Fruit fly (Drosophila melanogaster) whole organism, embryonic: ENCODE results near the gene CG3448.

ENCODE experiments used
- Asciz ChIP-seq: fragments of 200-800 bp; sonication (Bioruptor generic); optimal IDR thresholded peaks from 2 replicates; lab custom pipeline; 2017; ENCODE audit warnings: missing biosample characterization, mild to moderate bottlenecking, missing genetic modification characterization, missing genetic modification reagents
- CG1024 ChIP-seq: fragments of 200-800 bp; sonication (Bioruptor generic); IDR thresholded peaks from 2 replicates; pipeline ENCODE4 v1.3.6; 2022; ENCODE audit warnings: missing biosample characterization, missing genetic modification characterization
- CG11085 ChIP-seq: fragments of 200-800 bp; sonication (Bioruptor generic); IDR thresholded peaks from 2 replicates; pipeline ENCODE4 v1.3.6; 2022; ENCODE audit warnings: missing biosample characterization, missing genetic modification characterization
- CG11695 ChIP-seq: fragments of 200-800 bp; sonication (Bioruptor generic); IDR thresholded peaks from 3 replicates; pipeline ENCODE4 v1.3.6; 2022; ENCODE audit warnings: missing biosample characterization, missing genetic modification characterization
- CG11723 ChIP-seq: fragments of 200-800 bp; sonication (Bioruptor generic); optimal IDR thresholded peaks from 2 replicates; lab custom pipeline; 2017; ENCODE audit warnings: missing biosample characterization, mild to moderate bottlenecking, missing genetic modification characterization
- CG12236 ChIP-seq: fragments of 200-800 bp; sonication (Bioruptor generic); optimal IDR thresholded peaks from 2 replicates; lab custom pipeline; 2016; ENCODE audit warnings: missing biosample characterization, missing genetic modification characterization
- CG14441 ChIP-seq: fragments of 200-800 bp; sonication (Bioruptor generic); IDR thresholded peaks from 2 replicates; pipeline ENCODE4 v1.3.6; 2022; ENCODE audit warnings: missing biosample characterization, missing genetic modification characterization
- CG17359 ChIP-seq: fragments of 200-800 bp; sonication (Bioruptor generic); optimal IDR thresholded peaks from 3 replicates; lab custom pipeline; 2018; ENCODE audit warnings: missing biosample characterization, mild to moderate bottlenecking, missing genetic modification characterization, moderate library complexity
- CG17612 ChIP-seq: fragments of 200-800 bp; sonication (Bioruptor generic); IDR thresholded peaks from 2 replicates; pipeline ENCODE4 v1.3.6; 2022; ENCODE audit warnings: missing biosample characterization, missing genetic modification characterization
- CG2889 ChIP-seq: fragments of 200-800 bp; sonication (Bioruptor generic); IDR thresholded peaks from 3 replicates; pipeline ENCODE4 v1.3.6; 2022; ENCODE audit warnings: missing biosample characterization, missing genetic modification characterization
- CG30431 ChIP-seq: fragments of 200-800 bp; sonication (Bioruptor generic); optimal IDR thresholded peaks from 2 replicates; lab custom pipeline; 2017; ENCODE audit warnings: missing biosample characterization, missing genetic modification characterization
- CG31441 ChIP-seq: fragments of 200-800 bp; sonication (Bioruptor generic); IDR thresholded peaks from 2 replicates; pipeline ENCODE4 v1.3.6; 2022; ENCODE audit warnings: missing biosample characterization, missing genetic modification characterization
- CG4328 ChIP-seq: fragments of 200-800 bp; sonication (Bioruptor generic); optimal IDR thresholded peaks from 3 replicates; lab custom pipeline; 2017; ENCODE audit warnings: missing biosample characterization, missing genetic modification reagents, missing genetic modification characterization
- CG43689 ChIP-seq: fragments of 200-800 bp; sonication (Bioruptor generic); IDR thresholded peaks from 2 replicates; pipeline ENCODE4 v1.3.6; 2022; ENCODE audit warnings: missing biosample characterization, missing genetic modification characterization
- CG6813 ChIP-seq: fragments of 200-800 bp; sonication (Bioruptor generic); optimal IDR thresholded peaks from 2 replicates; lab custom pipeline; 2017; ENCODE audit warnings: missing biosample characterization, missing genetic modification characterization, mild to moderate bottlenecking, moderate library complexity, missing genetic modification reagents
- CG8281 ChIP-seq: fragments of 200-800 bp; sonication (Bioruptor generic); optimal IDR thresholded peaks from 2 replicates; lab custom pipeline; 2018; ENCODE audit warnings: missing biosample characterization, mild to moderate bottlenecking, missing genetic modification characterization, moderate library complexity
- CG8290 ChIP-seq, 3 experiments: fragments of 200-800 bp; sonication (Bioruptor generic); optimal IDR thresholded peaks; 2 replicates each; lab custom pipeline; 2016 to 2019; ENCODE audit warnings: missing biosample characterization in 3 of 3, missing genetic modification characterization in 3 of 3, mild to moderate bottlenecking in 2 of 3, moderate library complexity in 1 of 3
- CG8944 ChIP-seq: fragments of 200-800 bp; sonication (Bioruptor generic); optimal IDR thresholded peaks from 3 replicates; lab custom pipeline; 2016; ENCODE audit warnings: missing biosample characterization, missing genetic modification characterization
- Camta ChIP-seq: fragments of 200-800 bp; sonication (Bioruptor generic); optimal IDR thresholded peaks from 2 replicates; lab custom pipeline; 2016; ENCODE audit warnings: missing biosample characterization, missing genetic modification characterization
- Fer1 ChIP-seq: fragments of 200-800 bp; sonication (Bioruptor generic); optimal IDR thresholded peaks from 2 replicates; lab custom pipeline; 2017; ENCODE audit warnings: missing biosample characterization, mild to moderate bottlenecking, missing genetic modification characterization
- Fer3 ChIP-seq: fragments of 200-800 bp; sonication (Bioruptor generic); optimal IDR thresholded peaks from 2 replicates; lab custom pipeline; 2018; ENCODE audit warnings: missing biosample characterization, mild to moderate bottlenecking, missing genetic modification characterization, moderate library complexity
- Med ChIP-seq: fragments of 200-800 bp; sonication (Bioruptor generic); peaks from one replicate; lab custom pipeline; 2016; ENCODE audit warnings: missing biosample characterization, missing genetic modification characterization, mild to moderate bottlenecking, inconsistent platforms, moderate library complexity
- NFAT ChIP-seq: fragments of 200-800 bp; sonication (Bioruptor generic); IDR thresholded peaks from 2 replicates; pipeline ENCODE4 v1.3.6; 2022; ENCODE audit warnings: missing biosample characterization, missing genetic modification characterization
- Nf-YB ChIP-seq: fragments of 200-800 bp; sonication (Bioruptor generic); optimal IDR thresholded peaks from 3 replicates; lab custom pipeline; 2019; ENCODE audit warnings: missing biosample characterization, mild to moderate bottlenecking, missing genetic modification characterization, moderate library complexity
- Pdp1 ChIP-seq, 2 experiments: fragments of 200-800 bp; sonication (Bioruptor generic); optimal IDR thresholded peaks; 3 replicates each; lab custom pipeline; 2016; ENCODE audit warnings: missing biosample characterization in 2 of 2, missing genetic modification characterization in 2 of 2, mild to moderate bottlenecking in 1 of 2, moderate library complexity in 1 of 2
- Scr ChIP-seq: fragments of 200-800 bp; sonication (Bioruptor generic); IDR thresholded peaks from 2 replicates; pipeline ENCODE4 v1.3.6; 2022; ENCODE audit warnings: missing biosample characterization, missing genetic modification characterization; ENCODE audit not compliant: partially characterized antibody
- Sin3A ChIP-seq: fragments of >200 bp; optimal IDR thresholded peaks from 2 replicates; lab custom pipeline; 2018
- Sox100B ChIP-seq: fragments of 200-800 bp; sonication (Bioruptor generic); optimal IDR thresholded peaks from 3 replicates; lab custom pipeline; 2018; ENCODE audit warnings: missing biosample characterization, mild to moderate bottlenecking, missing genetic modification characterization
- Sry-δ ChIP-seq: fragments of 200-800 bp; sonication (Bioruptor generic); optimal IDR thresholded peaks from 2 replicates; lab custom pipeline; 2016; ENCODE audit warnings: missing biosample characterization, missing genetic modification characterization
- Trl ChIP-seq, 3 experiments: fragments of >200 bp in 2 of 3; fragments of 200-800 bp in 1 of 3; sonication (Bioruptor generic) in 1 of 3; optimal IDR thresholded peaks; 2 replicates in 1 of 3; 3 replicates in 2 of 3; lab custom pipeline; 2016 to 2017; ENCODE audit warnings: missing biosample characterization in 1 of 3, missing genetic modification characterization in 1 of 3
- Xrp1 ChIP-seq: fragments of 200-800 bp; sonication (Bioruptor generic); IDR thresholded peaks from 2 replicates; pipeline ENCODE4 v1.3.6; 2022; ENCODE audit warnings: missing biosample characterization, missing genetic modification characterization
- amos ChIP-seq: fragments of 200-800 bp; sonication (Bioruptor generic); IDR thresholded peaks from 2 replicates; pipeline ENCODE4 v1.3.6; 2022; ENCODE audit warnings: missing biosample characterization, missing genetic modification characterization; ENCODE audit not compliant: partially characterized antibody
- bcd ChIP-seq: fragments of 200-800 bp; sonication (Bioruptor generic); optimal IDR thresholded peaks from 2 replicates; lab custom pipeline; 2017; ENCODE audit warnings: missing biosample characterization, mild to moderate bottlenecking, missing genetic modification characterization
- chn ChIP-seq: fragments of 200-800 bp; sonication (Bioruptor generic); optimal IDR thresholded peaks from 2 replicates; lab custom pipeline; 2016; ENCODE audit warnings: missing biosample characterization, missing genetic modification characterization
- corto ChIP-seq: fragments of 200-800 bp; sonication (Bioruptor generic); optimal IDR thresholded peaks from 2 replicates; lab custom pipeline; 2016; ENCODE audit warnings: missing biosample characterization, mild to moderate bottlenecking, missing genetic modification characterization, moderate library complexity
- croc ChIP-seq: fragments of 200-800 bp; sonication (Bioruptor generic); conservative IDR thresholded peaks from 3 replicates; pipeline ENCODE4 v1.3.6; 2022; ENCODE audit warnings: missing biosample characterization, missing genetic modification characterization
- crol ChIP-seq: fragments of 200-800 bp; sonication (Bioruptor generic); IDR thresholded peaks from 2 replicates; pipeline ENCODE4 v1.3.6; 2022; ENCODE audit warnings: missing biosample characterization, missing genetic modification characterization
- dmrt11E ChIP-seq: fragments of 200-800 bp; sonication (Bioruptor generic); optimal IDR thresholded peaks from 3 replicates; lab custom pipeline; 2018; ENCODE audit warnings: missing biosample characterization, mild to moderate bottlenecking, missing genetic modification characterization, moderate library complexity
- fd102C ChIP-seq: fragments of 200-800 bp; sonication (Bioruptor generic); optimal IDR thresholded peaks from 2 replicates; lab custom pipeline; 2018; ENCODE audit warnings: missing biosample characterization, mild to moderate bottlenecking, missing genetic modification characterization, moderate library complexity
- lbe ChIP-seq: fragments of 200-800 bp; sonication (Bioruptor generic); optimal IDR thresholded peaks from 2 replicates; lab custom pipeline; 2016; ENCODE audit warnings: missing biosample characterization, mild to moderate bottlenecking, missing genetic modification characterization
- mam ChIP-seq: fragments of 200-800 bp; sonication (Bioruptor generic); optimal IDR thresholded peaks from 3 replicates; lab custom pipeline; 2016; ENCODE audit warnings: missing biosample characterization, missing genetic modification characterization
- psq ChIP-seq: fragments of 200-800 bp; sonication (Bioruptor generic); optimal IDR thresholded peaks from 2 replicates; lab custom pipeline; 2017; ENCODE audit warnings: missing biosample characterization, missing genetic modification characterization
- sens ChIP-seq: fragments of 200-800 bp; sonication (Bioruptor generic); peaks from one replicate; lab custom pipeline; 2016; ENCODE audit warnings: missing biosample characterization, missing genetic modification characterization
- seq ChIP-seq: fragments of 200-800 bp; sonication (Bioruptor generic); IDR thresholded peaks from 2 replicates; pipeline ENCODE4 v1.3.6; 2022; ENCODE audit warnings: missing biosample characterization, missing genetic modification characterization
- shn ChIP-seq: fragments of 200-800 bp; sonication (Bioruptor generic); optimal IDR thresholded peaks from 3 replicates; lab custom pipeline; 2016; ENCODE audit warnings: missing biosample characterization, missing genetic modification characterization
- sr ChIP-seq: fragments of 200-800 bp; sonication (Bioruptor generic); IDR thresholded peaks from 3 replicates; pipeline ENCODE4 v1.3.6; 2022; ENCODE audit warnings: missing biosample characterization, missing genetic modification characterization
- ssp ChIP-seq: fragments of 200-800 bp; sonication (Bioruptor generic); IDR thresholded peaks from 2 replicates; pipeline ENCODE4 v1.3.6; 2022; ENCODE audit warnings: missing biosample characterization, missing genetic modification characterization
- trh ChIP-seq: fragments of 200-800 bp; sonication (Bioruptor generic); optimal IDR thresholded peaks from 2 replicates; lab custom pipeline; 2016; ENCODE audit warnings: missing biosample characterization, missing genetic modification characterization
- wor ChIP-seq: fragments of 200-800 bp; sonication (Bioruptor generic); IDR thresholded peaks from 2 replicates; pipeline ENCODE4 v1.3.6; 2022; ENCODE audit warnings: missing biosample characterization, missing genetic modification characterization

CG3448 gene

DNA sequence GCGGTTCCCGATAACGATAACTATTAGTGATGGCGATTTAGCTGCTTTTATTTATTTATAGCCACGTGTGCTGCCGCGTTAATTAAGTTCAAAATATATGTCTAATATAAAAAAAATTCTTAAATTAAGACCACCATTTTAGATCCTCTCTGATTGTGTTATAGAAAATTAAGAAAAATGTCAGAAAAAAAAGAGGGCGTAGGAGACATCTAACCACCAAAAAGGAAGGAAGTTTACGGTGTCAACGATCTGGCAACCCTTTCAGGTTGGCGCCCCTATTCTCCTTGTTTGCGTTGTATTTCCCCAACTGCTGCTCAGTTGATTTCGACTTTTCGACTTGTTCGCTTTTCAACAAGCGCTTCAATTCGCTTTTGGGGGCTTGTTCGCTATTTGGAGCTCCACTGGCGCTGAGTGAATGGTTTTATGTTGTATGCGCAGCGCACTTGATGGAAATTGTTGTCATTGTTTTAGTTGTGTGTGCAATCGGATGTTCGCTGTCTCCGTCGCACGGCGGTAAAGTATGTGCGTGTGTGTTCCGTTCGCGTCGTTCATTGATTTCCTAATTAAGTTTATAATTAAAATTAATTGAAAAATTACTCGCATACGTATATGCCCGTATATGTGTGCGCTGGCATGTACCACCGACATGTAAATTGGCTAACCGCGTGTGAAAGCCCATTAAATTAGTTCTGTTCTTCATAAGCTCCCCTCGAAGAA, 9.6 kb upstream of the CG3448 start, which contains the start of the genes CG3434 and CG44838 (continued):
- TF ChIP-seq Asciz (GFP tag; lab: Kevin White, UChicago) (peak; percentile 58), NFAT (peak; percentile 56), CG11723 (GFP tag; lab: Kevin White, UChicago) (peak; percentile 64), CG4328 (GFP tag; lab: Kevin White, UChicago) (peak; percentile 72), seq (GFP tag; lab: Robert Waterston, UW) (peak; percentile 55; the same call in 1 of the 2 replicates), croc (peak; percentile 55; the same call in 1 of the 3 replicates), lbe (GFP tag; lab: Kevin White, UChicago) (peak; percentile 47), CG14441 (GFP tag; lab: Robert Waterston, UW) (peak; percentile 76), Med (peak; percentile 92), fd102C (GFP tag; lab: Kevin White, UChicago) (peak; percentile 31), Fer3 (peak; percentile 71), Scr (GFP tag; lab: Robert Waterston, UW) (peak; percentile 33), CG11085 (GFP tag; lab: Robert Waterston, UW) (peak; percentile 62; the same call in 1 of the 2 replicates), Camta (peak; percentile 35), wor (peak; percentile 61), CG17612 (GFP tag; lab: Robert Waterston, UW) (no peak), amos (GFP tag; lab: Robert Waterston, UW) (no peak; the same call in 1 of the 2 replicates), dmrt11E (peak; percentile 76), CG6813 (GFP tag; lab: Kevin White, UChicago) (peak; percentile 7), CG1024 (GFP tag; lab: Robert Waterston, UW) (0 out of 2 replicates have a peak, but pooled peaks have one; percentile 38), CG11695 (GFP tag; lab: Robert Waterston, UW) (peak; percentile 67; the same call in 2 of the 3 replicates), ssp (GFP tag; lab: Robert Waterston, UW) (peak; percentile 82), sr (GFP tag; lab: Robert Waterston, UW) (no peak), Sry-δ (GFP tag; lab: Kevin White, UChicago) (peak; percentile 61), Trl (optimal IDR thresholded peaks at IDR 0.05; lab: Kevin White, UChicago) (no peak), Trl (GFP tag; optimal IDR thresholded peaks at IDR 0.05; lab: Kevin White, UChicago) (peak; percentile 53), Sox100B (GFP tag; lab: Kevin White, UChicago) (peak; percentile 71), psq (GFP tag; lab: Kevin White, UChicago) (peak; percentile 77), Fer1 (peak; percentile 86), CG31441 (GFP tag; lab: Robert Waterston, UW) (peak; percentile 87), CG8290 (GFP tag; optimal IDR thresholded peaks at IDR 0.05; lab: Kevin White, UChicago) (peak; percentile 83), CG8290 (tag; optimal IDR thresholded peaks at IDR 0.05; lab: Kevin White, UChicago) (peak; percentile 27 to 81), trh (GFP tag; lab: Kevin White, UChicago) (peak; percentile 15), CG12236 (GFP tag; lab: Kevin White, UChicago) (peak; percentile 2), CG8944 (GFP tag; lab: Kevin White, UChicago) (peak; percentile 55), Xrp1 (peak; percentile 86), CG30431 (GFP tag; lab: Kevin White, UChicago) (peak; percentile 41), corto (GFP tag; lab: Kevin White, UChicago) (peak; percentile 42), CG2889 (peak; percentile 60; the same call in 2 of the 3 replicates), CG43689 (GFP tag; lab: Robert Waterston, UW) (no peak), CG17359 (tag; lab: Kevin White, UChicago) (peak; percentile 79), bcd (GFP tag; lab: Kevin White, UChicago) (peak; percentile 78), shn (GFP tag; lab: Kevin White, UChicago) (peak; percentile 68), sens (GFP tag; lab: Kevin White, UChicago) (peak; percentile 95), Pdp1 (GFP tag; optimal IDR thresholded peaks at IDR 0.05; lab: Kevin White, UChicago) (peak; percentile 57 to 65), mam (peak; percentile 76), CG8281 (tag; lab: Kevin White, UChicago) (peak; percentile 47), chn (GFP tag; lab: Kevin White, UChicago) (peak; percentile 78), Sin3A (lab: Kevin White, UChicago) (peak; percentile 2), Nf-YB (GFP tag; lab: Kevin White, UChicago) (peak; percentile 72), crol (GFP tag; lab: Robert Waterston, UW) (no peak)
